Worm (Caenorhabditis elegans) whole organism, late embryonic: ENCODE data around the gene C56A3.8.
A peak's percentile ranks its signal among the peaks of the same experiment; 100 is the strongest.

ENCODE experiments used
- F13H6.1 ChIP-seq: sonication (generic microtip); optimal IDR thresholded peaks from 2 replicates; lab custom pipeline; 2016; ENCODE audit warnings: missing genetic modification characterization, missing compliant biosample characterization
- Y22D7AL.16 ChIP-seq: sonication (generic microtip); optimal IDR thresholded peaks from 2 replicates; lab custom pipeline; 2016; ENCODE audit warnings: missing genetic modification characterization, missing compliant biosample characterization
- ceh-14 ChIP-seq: sonication (generic microtip); optimal IDR thresholded peaks from 2 replicates; lab custom pipeline; 2016; ENCODE audit warnings: missing genotype, missing genetic modification characterization, missing compliant biosample characterization
- ceh-18 ChIP-seq: sonication (generic microtip); optimal IDR thresholded peaks from 2 replicates; lab custom pipeline; 2016; ENCODE audit warnings: missing genetic modification characterization, missing compliant biosample characterization
- ceh-19 ChIP-seq: fragments of 200-800 bp; sonication (Bioruptor generic); optimal IDR thresholded peaks from 2 replicates; lab custom pipeline; 2018; ENCODE audit warnings: mild to moderate bottlenecking, missing genetic modification characterization, missing compliant biosample characterization
- ceh-22 ChIP-seq: sonication (generic microtip); optimal IDR thresholded peaks from 2 replicates; lab custom pipeline; 2017; ENCODE audit warnings: missing biosample characterization, missing genetic modification characterization
- ceh-24 ChIP-seq: sonication (generic microtip); optimal IDR thresholded peaks from 2 replicates; lab custom pipeline; 2016; ENCODE audit warnings: mild to moderate bottlenecking, missing genetic modification characterization, missing compliant biosample characterization
- ceh-31 ChIP-seq: sonication (generic microtip); optimal IDR thresholded peaks from 2 replicates; lab custom pipeline; 2016; ENCODE audit warnings: missing genetic modification characterization, missing compliant biosample characterization
- ceh-34 ChIP-seq: sonication (generic microtip); optimal IDR thresholded peaks from 2 replicates; lab custom pipeline; 2016; ENCODE audit warnings: mild to moderate bottlenecking, missing genetic modification characterization, missing compliant biosample characterization
- ceh-48 ChIP-seq: sonication (generic microtip); optimal IDR thresholded peaks from 2 replicates; lab custom pipeline; 2016; ENCODE audit warnings: missing genetic modification characterization, inconsistent platforms, missing compliant biosample characterization
- ceh-6 ChIP-seq: fragments of 200-800 bp; sonication (Bioruptor generic); optimal IDR thresholded peaks from 2 replicates; lab custom pipeline; 2018; ENCODE audit warnings: mild to moderate bottlenecking, missing genetic modification characterization, missing compliant biosample characterization
- dmd-4 ChIP-seq: sonication (generic microtip); optimal IDR thresholded peaks from 2 replicates; lab custom pipeline; 2016; ENCODE audit warnings: borderline replicate concordance, missing genetic modification characterization, missing compliant biosample characterization
- elt-4 ChIP-seq: sonication (generic microtip); optimal IDR thresholded peaks from 2 replicates; lab custom pipeline; 2016; ENCODE audit warnings: missing genetic modification characterization, missing compliant biosample characterization
- fkh-6 ChIP-seq: sonication (generic microtip); optimal IDR thresholded peaks from 2 replicates; lab custom pipeline; 2016; ENCODE audit warnings: missing genetic modification characterization, missing compliant biosample characterization
- hlh-13 ChIP-seq: fragments of 200-800 bp; sonication (Bioruptor generic); optimal IDR thresholded peaks from 2 replicates; lab custom pipeline; 2018; ENCODE audit warnings: mild to moderate bottlenecking, missing genetic modification characterization, missing compliant biosample characterization
- hlh-15 ChIP-seq: sonication (generic microtip); optimal IDR thresholded peaks from 2 replicates; lab custom pipeline; 2016; ENCODE audit warnings: missing genetic modification characterization, missing compliant biosample characterization
- hlh-30 ChIP-seq: sonication (generic microtip); optimal IDR thresholded peaks from 2 replicates; lab custom pipeline; 2017; ENCODE audit warnings: antibody characterized with exemption, missing genetic modification characterization, missing compliant biosample characterization; ENCODE audit not compliant: insufficient read depth
- madf-2 ChIP-seq: sonication (generic microtip); optimal IDR thresholded peaks from 2 replicates; lab custom pipeline; 2017; ENCODE audit warnings: missing genetic modification characterization, missing compliant biosample characterization
- npax-4 ChIP-seq: sonication (generic microtip); optimal IDR thresholded peaks from 2 replicates; lab custom pipeline; 2016; ENCODE audit warnings: missing genetic modification characterization, missing compliant biosample characterization
- pag-3 ChIP-seq: sonication (generic microtip); optimal IDR thresholded peaks from 2 replicates; lab custom pipeline; 2016; ENCODE audit warnings: missing compliant biosample characterization, missing genetic modification characterization, borderline replicate concordance
- pat-9 ChIP-seq: fragments of 200-800 bp; sonication (Bioruptor generic); optimal IDR thresholded peaks from 2 replicates; lab custom pipeline; 2018; ENCODE audit warnings: mild to moderate bottlenecking, missing genetic modification characterization, moderate library complexity, missing compliant biosample characterization
- pha-2 ChIP-seq: sonication (generic microtip); optimal IDR thresholded peaks from 2 replicates; lab custom pipeline; 2017; ENCODE audit warnings: mild to moderate bottlenecking, missing genetic modification characterization, missing compliant biosample characterization
- pha-4 ChIP-seq: fragments of 150-350 bp; optimal IDR thresholded peaks from 2 replicates; lab custom pipeline; 2018; ENCODE audit warnings: missing biosample characterization, missing genetic modification reagents, missing genetic modification characterization
- pqm-1 ChIP-seq: sonication (generic microtip); optimal IDR thresholded peaks from 2 replicates; lab custom pipeline; 2016; ENCODE audit warnings: missing genetic modification characterization, missing compliant biosample characterization
- sox-2 ChIP-seq: fragments of 200-800 bp; sonication (Bioruptor generic); IDR thresholded peaks from 2 replicates; pipeline ENCODE4 v1.3.6; 2022; ENCODE audit warnings: missing genetic modification reagents, missing genetic modification characterization, missing compliant biosample characterization
- syd-9 ChIP-seq: sonication (generic microtip); optimal IDR thresholded peaks from 2 replicates; lab custom pipeline; 2016; ENCODE audit warnings: mild to moderate bottlenecking, missing genetic modification characterization, moderate library complexity, missing compliant biosample characterization
- tbx-2 ChIP-seq: sonication (generic microtip); optimal IDR thresholded peaks from 2 replicates; lab custom pipeline; 2016; ENCODE audit warnings: missing genetic modification characterization, missing compliant biosample characterization
- ttx-3 ChIP-seq: sonication (generic microtip); optimal IDR thresholded peaks from 2 replicates; lab custom pipeline; 2016; ENCODE audit warnings: missing genetic modification reagents, missing genetic modification characterization, missing compliant biosample characterization
- unc-3 ChIP-seq, 2 experiments: fragments of 200-800 bp in 1 of 2; sonication (Bioruptor generic) in 1 of 2; sonication (generic microtip) in 1 of 2; conservative IDR thresholded peaks in 1 of 2; optimal IDR thresholded peaks in 1 of 2; 2 replicates each; pipeline versions ENCODE4 v1.3.6 to Lab custom; 2016 to 2022; ENCODE audit warnings: missing compliant biosample characterization in 2 of 2, missing genetic modification characterization in 2 of 2, missing genetic modification reagents in 1 of 2
- unc-55 ChIP-seq: sonication (generic microtip); optimal IDR thresholded peaks from 2 replicates; lab custom pipeline; 2017; ENCODE audit warnings: missing biosample characterization, missing genetic modification reagents, missing genetic modification characterization
- unc-86 ChIP-seq: sonication (generic microtip); optimal IDR thresholded peaks from 2 replicates; lab custom pipeline; 2016; ENCODE audit warnings: missing genetic modification characterization, missing compliant biosample characterization

The C56A3.8 gene

ce11 chrV:13565197-13565596 lies 5.1 kb downstream of the C56A3.8 start (continued):
- no peak for TF ChIP-seq pha-4 (tag; lab: Kevin White, UChicago)
- TF ChIP-seq tbx-2 (tag; lab: Kevin White, UChicago): peak; percentile 26
- no peak for TF ChIP-seq hlh-13

DNA sequence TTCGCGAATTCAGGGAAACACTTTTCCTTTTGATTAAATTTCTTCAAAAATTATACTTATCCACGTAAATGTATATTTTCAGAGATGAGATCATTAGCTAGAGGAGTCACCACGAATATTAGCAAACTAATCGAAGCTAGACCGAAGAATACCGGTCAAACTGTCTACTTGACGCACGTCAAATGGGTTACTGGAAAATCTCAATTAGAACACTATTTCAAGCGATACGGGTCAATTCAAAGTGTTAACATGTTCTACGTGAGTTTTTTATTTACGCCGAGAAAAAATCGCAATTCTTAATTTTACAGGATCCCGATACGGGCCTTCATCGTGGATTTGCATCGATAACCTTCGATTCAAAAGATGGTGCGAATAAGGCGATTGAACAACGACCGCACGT lies 5.7 kb downstream of the C56A3.8 start, which contains the start of gene slrp-1:
Gene slrp-1 (plus strand): TSS at position 83 of the 400 bp plus-strand sequence.
- no peak for TF ChIP-seq unc-86 (tag; lab: Kevin White, UChicago)
- no peak for TF ChIP-seq unc-3 (GFP tag; conservative IDR thresholded peaks at IDR 0.05; lab: Robert Waterston, UW)
- TF ChIP-seq unc-3 (tag; optimal IDR thresholded peaks at IDR 0.05; lab: Kevin White, UChicago): no peak
- no peak for TF ChIP-seq elt-4 (tag; lab: Kevin White, UChicago)
- no peak for TF ChIP-seq syd-9 (tag; lab: Kevin White, UChicago)
- TF ChIP-seq pat-9: no peak
- no peak for TF ChIP-seq F13H6.1 (tag; lab: Kevin White, UChicago)
- TF ChIP-seq ceh-34 (tag; lab: Kevin White, UChicago): no peak
- TF ChIP-seq ceh-31 (tag; lab: Kevin White, UChicago): no peak
- no peak for TF ChIP-seq dmd-4
- TF ChIP-seq hlh-30 (tag; lab: Kevin White, UChicago): no peak
- TF ChIP-seq Y22D7AL.16 (tag; lab: Kevin White, UChicago): no peak
- TF ChIP-seq pqm-1 (tag; lab: Kevin White, UChicago): no peak
- TF ChIP-seq ceh-6 (GFP tag; lab: Kevin White, UChicago): no peak
- no peak for TF ChIP-seq pag-3 (tag; lab: Kevin White, UChicago)

DNA sequence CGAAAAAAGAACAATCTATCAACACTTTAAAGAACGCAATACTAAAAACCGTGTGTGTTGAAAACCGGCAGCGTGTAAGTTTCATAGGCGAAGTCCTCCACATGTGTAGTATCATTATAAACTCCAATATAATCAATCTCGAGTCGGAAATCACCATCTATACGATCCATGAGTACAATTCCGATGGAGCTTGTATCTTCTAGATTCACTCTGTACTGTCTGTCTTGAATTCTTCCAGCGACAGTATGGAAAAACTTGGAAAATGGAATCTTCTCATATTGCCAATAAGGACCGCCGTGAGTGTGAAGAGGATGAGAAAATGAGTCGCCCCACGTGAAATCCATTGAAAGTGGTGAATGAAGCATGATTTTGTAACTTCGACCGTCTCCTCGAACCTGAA lies 6.9 kb downstream of the C56A3.8 start:
- TF ChIP-seq syd-9 (tag; lab: Kevin White, UChicago) (no peak), ceh-22 (tag; lab: Kevin White, UChicago) (no peak), unc-55 (GFP tag; lab: Kevin White, UChicago) (no peak), ttx-3 (tag; lab: Kevin White, UChicago) (no peak), tbx-2 (tag; lab: Kevin White, UChicago) (no peak), sox-2 (GFP tag; lab: Robert Waterston, UW) (no peak), hlh-30 (tag; lab: Kevin White, UChicago) (no peak), unc-3 (GFP tag; conservative IDR thresholded peaks at IDR 0.05; lab: Robert Waterston, UW) (no peak), unc-3 (tag; optimal IDR thresholded peaks at IDR 0.05; lab: Kevin White, UChicago) (no peak), ceh-14 (tag; lab: Kevin White, UChicago) (no peak), madf-2 (no peak), ceh-6 (GFP tag; lab: Kevin White, UChicago) (no peak), pat-9 (no peak)

- no peak for TF ChIP-seq ceh-18
- peak; percentile 11 for TF ChIP-seq ceh-31 (tag; lab: Kevin White, UChicago)
- no peak for TF ChIP-seq hlh-15
- no peak for TF ChIP-seq unc-55 (GFP tag; lab: Kevin White, UChicago)
- TF ChIP-seq ttx-3 (tag; lab: Kevin White, UChicago): no peak
- TF ChIP-seq npax-4 (tag; lab: Kevin White, UChicago): no peak
- no peak for TF ChIP-seq hlh-30 (tag; lab: Kevin White, UChicago)
- no peak for TF ChIP-seq fkh-6
Observed at ce11 chrV:13568533-13568932, 8.5 kb downstream of the C56A3.8 start, which contains the start of the genes nuaf-1 and bir-2. TSS of gene nuaf-1 (minus strand) at chrV:13568630. TSS of gene bir-2 (plus strand) at chrV:13568850.

ce11 chrV:13571714-13572258 lies 11.7 kb downstream of the C56A3.8 start, which contains the start of gene C50B8.4:
TSS of gene C50B8.4 (plus strand) at chrV:13572012.
- no peak for TF ChIP-seq hlh-30 (tag; lab: Kevin White, UChicago)
- TF ChIP-seq pha-4 (tag; lab: Kevin White, UChicago): no peak
- peak; percentile 1 for TF ChIP-seq ceh-48
- no peak for TF ChIP-seq ceh-34 (tag; lab: Kevin White, UChicago)
- TF ChIP-seq, all 69 proteins: peak for 1

ce11 chrV:13575866-13576265 lies 15.8 kb downstream of the C56A3.8 start:
- TF ChIP-seq Y22D7AL.16 (tag; lab: Kevin White, UChicago) (no peak), sox-2 (GFP tag; lab: Robert Waterston, UW) (no peak), pha-2 (peak; percentile 36), ceh-19 (peak; percentile 70), tbx-2 (tag; lab: Kevin White, UChicago) (peak; percentile 13), ceh-34 (tag; lab: Kevin White, UChicago) (peak; percentile 67), ceh-24 (no peak)
- TF ChIP-seq, all 69 proteins: peak for 4
